Worm (Caenorhabditis elegans) whole organism, late embryonic: ENCODE results near the gene nhx-4.

ENCODE experiments used
- C08G9.2 ChIP-seq: sonication (generic microtip); optimal IDR thresholded peaks from 2 replicates; lab custom pipeline; 2016; ENCODE audit warnings: mild to moderate bottlenecking, missing genetic modification characterization, moderate library complexity, missing compliant biosample characterization
- C38D4.7 ChIP-seq: fragments of 200-800 bp; sonication (Bioruptor generic); optimal IDR thresholded peaks from 2 replicates; lab custom pipeline; 2018; ENCODE audit warnings: mild to moderate bottlenecking, missing genetic modification characterization, moderate library complexity, missing compliant biosample characterization
- K02D7.2 ChIP-seq: sonication (generic microtip); optimal IDR thresholded peaks from 2 replicates; lab custom pipeline; 2017; ENCODE audit warnings: mild to moderate bottlenecking, missing genetic modification characterization, missing compliant biosample characterization
- T23F11.4 ChIP-seq: fragments of 200-800 bp; sonication (Bioruptor generic); optimal IDR thresholded peaks from 2 replicates; lab custom pipeline; 2018; ENCODE audit warnings: mild to moderate bottlenecking, missing genetic modification characterization, missing compliant biosample characterization
- Y22D7AL.16 ChIP-seq: sonication (generic microtip); optimal IDR thresholded peaks from 2 replicates; lab custom pipeline; 2016; ENCODE audit warnings: missing genetic modification characterization, missing compliant biosample characterization
- ahr-1 ChIP-seq: sonication (generic microtip); optimal IDR thresholded peaks from 2 replicates; lab custom pipeline; 2016; ENCODE audit warnings: missing genetic modification characterization, missing compliant biosample characterization
- ama-1 ChIP-seq: fragments of 150-350 bp; optimal IDR thresholded peaks from 2 replicates; lab custom pipeline; 2014
- ceh-14 ChIP-seq: sonication (generic microtip); optimal IDR thresholded peaks from 2 replicates; lab custom pipeline; 2016; ENCODE audit warnings: missing genotype, missing genetic modification characterization, missing compliant biosample characterization
- ceh-19 ChIP-seq: fragments of 200-800 bp; sonication (Bioruptor generic); optimal IDR thresholded peaks from 2 replicates; lab custom pipeline; 2018; ENCODE audit warnings: mild to moderate bottlenecking, missing genetic modification characterization, missing compliant biosample characterization
- ceh-2 ChIP-seq: sonication (generic microtip); optimal IDR thresholded peaks from 2 replicates; lab custom pipeline; 2016; ENCODE audit warnings: missing genotype, missing genetic modification characterization, missing compliant biosample characterization
- ceh-24 ChIP-seq: sonication (generic microtip); optimal IDR thresholded peaks from 2 replicates; lab custom pipeline; 2016; ENCODE audit warnings: mild to moderate bottlenecking, missing genetic modification characterization, missing compliant biosample characterization
- ceh-31 ChIP-seq: sonication (generic microtip); optimal IDR thresholded peaks from 2 replicates; lab custom pipeline; 2016; ENCODE audit warnings: missing genetic modification characterization, missing compliant biosample characterization
- ceh-6 ChIP-seq: fragments of 200-800 bp; sonication (Bioruptor generic); optimal IDR thresholded peaks from 2 replicates; lab custom pipeline; 2018; ENCODE audit warnings: mild to moderate bottlenecking, missing genetic modification characterization, missing compliant biosample characterization
- elt-2 ChIP-seq: sonication (generic microtip); optimal IDR thresholded peaks from 2 replicates; lab custom pipeline; 2016; ENCODE audit warnings: missing genetic modification reagents, missing genetic modification characterization, missing compliant biosample characterization
- elt-4 ChIP-seq: sonication (generic microtip); optimal IDR thresholded peaks from 2 replicates; lab custom pipeline; 2016; ENCODE audit warnings: missing genetic modification characterization, missing compliant biosample characterization
- ets-4 ChIP-seq: sonication (generic microtip); optimal IDR thresholded peaks from 2 replicates; lab custom pipeline; 2016; ENCODE audit warnings: missing genetic modification characterization, missing compliant biosample characterization
- fkh-10 ChIP-seq: fragments of 150-350 bp; optimal IDR thresholded peaks from 2 replicates; lab custom pipeline; 2014; ENCODE audit warnings: missing biosample characterization, missing genetic modification reagents, missing genetic modification characterization
- hlh-13 ChIP-seq: fragments of 200-800 bp; sonication (Bioruptor generic); optimal IDR thresholded peaks from 2 replicates; lab custom pipeline; 2018; ENCODE audit warnings: mild to moderate bottlenecking, missing genetic modification characterization, missing compliant biosample characterization
- hlh-30 ChIP-seq: sonication (generic microtip); optimal IDR thresholded peaks from 2 replicates; lab custom pipeline; 2017; ENCODE audit warnings: antibody characterized with exemption, missing genetic modification characterization, missing compliant biosample characterization; ENCODE audit not compliant: insufficient read depth
- hlh-6 ChIP-seq: sonication (generic microtip); optimal IDR thresholded peaks from 2 replicates; lab custom pipeline; 2016; ENCODE audit warnings: missing genotype, missing genetic modification characterization, missing compliant biosample characterization
- hlh-8 ChIP-seq: sonication (generic microtip); optimal IDR thresholded peaks from 2 replicates; lab custom pipeline; 2016; ENCODE audit warnings: missing genotype, missing genetic modification characterization, missing compliant biosample characterization
- mec-3 ChIP-seq: sonication (generic microtip); optimal IDR thresholded peaks from 2 replicates; lab custom pipeline; 2016; ENCODE audit warnings: borderline replicate concordance, missing genetic modification characterization, missing compliant biosample characterization
- nhr-11 ChIP-seq: fragments of 150-350 bp; optimal IDR thresholded peaks from 2 replicates; lab custom pipeline; 2014; ENCODE audit warnings: missing biosample characterization, missing genetic modification characterization
- odd-2 ChIP-seq: sonication (generic microtip); optimal IDR thresholded peaks from 2 replicates; lab custom pipeline; 2017; ENCODE audit warnings: antibody characterized with exemption, mild to moderate bottlenecking, missing genetic modification characterization, missing compliant biosample characterization
- pag-3 ChIP-seq: sonication (generic microtip); optimal IDR thresholded peaks from 2 replicates; lab custom pipeline; 2016; ENCODE audit warnings: missing compliant biosample characterization, missing genetic modification characterization, borderline replicate concordance
- pat-9 ChIP-seq: fragments of 200-800 bp; sonication (Bioruptor generic); optimal IDR thresholded peaks from 2 replicates; lab custom pipeline; 2018; ENCODE audit warnings: mild to moderate bottlenecking, missing genetic modification characterization, moderate library complexity, missing compliant biosample characterization
- pax-1 ChIP-seq: fragments of 150-350 bp; optimal IDR thresholded peaks from 2 replicates; lab custom pipeline; 2014; ENCODE audit warnings: missing biosample characterization, missing genetic modification characterization
- pha-2 ChIP-seq: sonication (generic microtip); optimal IDR thresholded peaks from 2 replicates; lab custom pipeline; 2017; ENCODE audit warnings: mild to moderate bottlenecking, missing genetic modification characterization, missing compliant biosample characterization
- ref-2 ChIP-seq: sonication (generic microtip); optimal IDR thresholded peaks from 2 replicates; lab custom pipeline; 2016; ENCODE audit warnings: missing genetic modification characterization, missing compliant biosample characterization
- rnt-1 ChIP-seq: sonication (generic microtip); optimal IDR thresholded peaks from 2 replicates; lab custom pipeline; 2016; ENCODE audit warnings: missing genetic modification characterization, missing compliant biosample characterization
- sox-4 ChIP-seq: sonication (generic microtip); optimal IDR thresholded peaks from 2 replicates; lab custom pipeline; 2017; ENCODE audit warnings: mild to moderate bottlenecking, missing genetic modification characterization, inconsistent platforms, missing compliant biosample characterization
- tbx-2 ChIP-seq: sonication (generic microtip); optimal IDR thresholded peaks from 2 replicates; lab custom pipeline; 2016; ENCODE audit warnings: missing genetic modification characterization, missing compliant biosample characterization
- unc-42 ChIP-seq: sonication (generic microtip); optimal IDR thresholded peaks from 2 replicates; lab custom pipeline; 2016; ENCODE audit warnings: missing genotype, missing genetic modification characterization, missing compliant biosample characterization
- unc-55 ChIP-seq: sonication (generic microtip); optimal IDR thresholded peaks from 2 replicates; lab custom pipeline; 2017; ENCODE audit warnings: missing biosample characterization, missing genetic modification reagents, missing genetic modification characterization
- unc-86 ChIP-seq: sonication (generic microtip); optimal IDR thresholded peaks from 2 replicates; lab custom pipeline; 2016; ENCODE audit warnings: missing genetic modification characterization, missing compliant biosample characterization
- zip-5 ChIP-seq: sonication (generic microtip); optimal IDR thresholded peaks from 2 replicates; lab custom pipeline; 2016; ENCODE audit warnings: missing genetic modification characterization, missing compliant biosample characterization

nhx-4 gene

ce11 chrX:6885227-6885853 lies 28.7 kb upstream of the nhx-4 start, which contains the start of gene F41C6.7:
F41C6.7 (minus strand) TSS chrX:6885277.
- peak; percentile 25 for TF ChIP-seq elt-2 (tag; lab: Kevin White, UChicago)
- no peak for TF ChIP-seq ref-2
- TF ChIP-seq unc-86 (tag; lab: Kevin White, UChicago), result no peak
- TF ChIP-seq hlh-30 (tag; lab: Kevin White, UChicago), result no peak
- TF ChIP-seq pag-3, result no peak
- no peak for TF ChIP-seq hlh-8 (tag; lab: Kevin White, UChicago)
- TF ChIP-seq ets-4 (tag; lab: Kevin White, UChicago), result no peak
- no peak for TF ChIP-seq pat-9 (tag; lab: Kevin White, UChicago)
- TF ChIP-seq sox-4 (tag; lab: Kevin White, UChicago), result no peak
- TF ChIP-seq, all 69 proteins: peak for 1

DNA sequence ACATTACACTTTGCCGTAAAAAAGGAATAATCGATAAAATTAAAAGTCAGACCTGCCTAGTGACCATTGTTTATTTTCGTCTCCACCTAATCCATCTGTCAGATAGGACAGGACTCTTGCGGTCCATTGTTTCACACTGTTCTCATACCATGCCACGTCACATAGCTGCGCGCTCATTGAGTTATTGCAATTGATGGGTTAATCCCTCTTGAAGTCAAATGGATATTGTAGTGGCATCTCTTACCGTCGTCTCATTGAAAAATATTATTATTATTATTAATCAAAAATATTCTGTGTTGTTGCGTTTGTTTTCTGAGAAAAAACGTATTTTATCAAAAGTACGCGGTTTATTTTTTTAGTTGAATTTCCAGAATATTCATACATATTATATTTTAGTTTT lies 25.9 kb upstream of the nhx-4 start:
- TF ChIP-seq Y22D7AL.16 (tag; lab: Kevin White, UChicago), result no peak
- TF ChIP-seq C08G9.2 (tag; lab: Kevin White, UChicago), result no peak
- no peak for TF ChIP-seq hlh-8 (tag; lab: Kevin White, UChicago)
- TF ChIP-seq sox-4 (tag; lab: Kevin White, UChicago), result no peak
- TF ChIP-seq zip-5, result no peak
- no peak for TF ChIP-seq nhr-11
- TF ChIP-seq mec-3 (tag; lab: Kevin White, UChicago), result no peak
- TF ChIP-seq hlh-6 (tag; lab: Kevin White, UChicago), result no peak
- TF ChIP-seq pat-9 (tag; lab: Kevin White, UChicago), result no peak
- TF ChIP-seq ceh-24 (tag; lab: Kevin White, UChicago), result no peak
- TF ChIP-seq pha-2 (tag; lab: Kevin White, UChicago), result no peak

- TF ChIP-seq ceh-2 (tag; lab: Kevin White, UChicago), result no peak
- TF ChIP-seq ceh-6 (GFP tag; lab: Kevin White, UChicago), result no peak
- no peak for TF ChIP-seq ceh-31
- no peak for TF ChIP-seq C08G9.2 (tag; lab: Kevin White, UChicago)
- no peak for TF ChIP-seq ceh-14 (tag; lab: Kevin White, UChicago)
- TF ChIP-seq ahr-1, result no peak
- TF ChIP-seq tbx-2, result no peak
- TF ChIP-seq ceh-24 (tag; lab: Kevin White, UChicago), result no peak
Measured at ce11 chrX:6889374-6889773, 24.7 kb upstream of the nhx-4 start, which contains the start of gene unc-6. unc-6 (plus strand) TSS chrX:6889674.

- peak; percentile 49 for TF ChIP-seq unc-42 (tag; lab: Kevin White, UChicago)
- peak; percentile 40 for TF ChIP-seq ceh-31
- TF ChIP-seq ama-1 (lab: Kevin White, UChicago), result no peak
Measured at ce11 chrX:6893074-6893473, 21.0 kb upstream of the nhx-4 start.

- TF ChIP-seq C08G9.2 (tag; lab: Kevin White, UChicago) (no peak), pax-1 (no peak), rnt-1 (tag; lab: Kevin White, UChicago) (peak; percentile 64), C38D4.7 (GFP tag; lab: Kevin White, UChicago) (no peak), odd-2 (tag; lab: Kevin White, UChicago) (no peak), unc-55 (GFP tag; lab: Kevin White, UChicago) (peak; percentile 91), T23F11.4 (GFP tag; lab: Kevin White, UChicago) (no peak), elt-4 (tag; lab: Kevin White, UChicago) (no peak), hlh-6 (tag; lab: Kevin White, UChicago) (no peak), fkh-10 (GFP tag; lab: Kevin White, UChicago) (no peak), ceh-19 (GFP tag; lab: Kevin White, UChicago) (no peak), K02D7.2 (tag; lab: Kevin White, UChicago) (no peak), hlh-13 (GFP tag; lab: Kevin White, UChicago) (no peak)
- TF ChIP-seq, all 69 proteins: peak for 2
Measured at ce11 chrX:6894104-6894503, 20.0 kb upstream of the nhx-4 start.
